Worm (Caenorhabditis elegans) whole organism, L4/young adult: Measurements from ENCODE around the gene col-111.

Experiments used
- W03F9.2 ChIP-seq: fragments of 150-350 bp; optimal IDR thresholded peaks from 2 replicates; lab custom pipeline; 2014; ENCODE audit warnings: missing biosample characterization, missing genetic modification characterization
- dao-5 ChIP-seq: sonication (generic microtip); optimal IDR thresholded peaks from 2 replicates; lab custom pipeline; 2016; ENCODE audit warnings: missing genotype, missing genetic modification characterization, moderate library complexity, missing compliant biosample characterization

ce11 chrIV:4665079-4665478 is 7.3 kb upstream of the col-111 start, which contains the start of gene F29B9.1:
- TF ChIP-seq dao-5 (tag; lab: Kevin White, UChicago) (no peak), W03F9.2 (tag; lab: Kevin White, UChicago) (no peak)
